Fruit fly (Drosophila melanogaster): ENCODE results near the gene CG14968.

The CG14968 gene

dm6 chr3L:3305430-3305829, 2.5 kb upstream of the CG14968 start (continued):
- TF ChIP-seq Vsx1 (GFP tag; optimal IDR thresholded peaks at IDR 0.05) (peak; percentile 11), zen2 (GFP tag; IDR thresholded peaks at IDR 0.05; ENCODE audit: partially characterized antibody) (no peak), Sox100B (GFP tag; optimal IDR thresholded peaks at IDR 0.05) (peak; percentile 9), Myb (GFP tag; optimal IDR thresholded peaks at IDR 0.05) (no peak), CG4707 (GFP tag; optimal IDR thresholded peaks at IDR 0.05) (peak; percentile 34), nerfin-2 (GFP tag; IDR thresholded peaks at IDR 0.05; ENCODE audit: partially characterized antibody) (no peak), YL-1 (GFP tag; optimal IDR thresholded peaks at IDR 0.05) (no peak), lab (GFP tag; optimal IDR thresholded peaks at IDR 0.05) (peak; percentile 77), CG1233 (GFP tag; optimal IDR thresholded peaks at IDR 0.05) (no peak), h (optimal IDR thresholded peaks at IDR 0.05) (no peak), oc (tag; optimal IDR thresholded peaks at IDR 0.05) (peak; percentile 58), Drgx (GFP tag; IDR thresholded peaks at IDR 0.05) (no peak), nmo (GFP tag; optimal IDR thresholded peaks at IDR 0.05) (peak; percentile 8), trh (GFP tag; optimal IDR thresholded peaks at IDR 0.05) (peak; percentile 45), CG11504 (tag; optimal IDR thresholded peaks at IDR 0.05) (no peak), fd3F (GFP tag; optimal IDR thresholded peaks at IDR 0.05) (peak; percentile 42), ATbp (GFP tag; optimal IDR thresholded peaks at IDR 0.05) (peak; percentile 76), CG15514 (GFP tag; optimal IDR thresholded peaks at IDR 0.05) (peak; percentile 41), CG30431 (GFP tag; optimal IDR thresholded peaks at IDR 0.05) (peak; percentile 15), Hr78 (GFP tag; optimal IDR thresholded peaks at IDR 0.05) (no peak), zfh1 (GFP tag; IDR thresholded peaks at IDR 0.05) (peak; percentile 45; the same call in 1 of the 3 replicates), NK7.1 (GFP tag; optimal IDR thresholded peaks at IDR 0.05) (peak; percentile 19), pum (GFP tag; optimal IDR thresholded peaks at IDR 0.05) (no peak), sens-2 (GFP tag; IDR thresholded peaks at IDR 0.05) (no peak), CG3065 (GFP tag; optimal IDR thresholded peaks at IDR 0.05) (no peak), HLH54F (GFP tag; optimal IDR thresholded peaks at IDR 0.05) (peak; percentile 9), HmgZ (tag; optimal IDR thresholded peaks at IDR 0.05) (peak; percentile 28), dmrt99B (tag; optimal IDR thresholded peaks at IDR 0.05) (no peak), CG11085 (GFP tag; IDR thresholded peaks at IDR 0.05) (no peak), emc (GFP tag; optimal IDR thresholded peaks at IDR 0.05) (no peak), CG17186 (GFP tag; optimal IDR thresholded peaks at IDR 0.05) (peak; percentile 3), CG12659 (GFP tag; optimal IDR thresholded peaks at IDR 0.05) (peak; percentile 31), dysf (GFP tag; IDR thresholded peaks at IDR 0.05) (no peak), aop (GFP tag; IDR thresholded peaks at IDR 0.05) (no peak), CG13287 (GFP tag; IDR thresholded peaks at IDR 0.05; ENCODE audit: partially characterized antibody) (no peak), CG8089 (GFP tag; optimal IDR thresholded peaks at IDR 0.05) (peak; percentile 49), bsh (GFP tag; optimal IDR thresholded peaks at IDR 0.05) (peak in 1 of 2 experiments; percentile 83), Bdp1 (GFP tag; optimal IDR thresholded peaks at IDR 0.05) (peak; percentile 23), lbe (GFP tag; optimal IDR thresholded peaks at IDR 0.05) (no peak), CG9727 (GFP tag; optimal IDR thresholded peaks at IDR 0.05) (peak; percentile 44), CG18599 (GFP tag; optimal IDR thresholded peaks at IDR 0.05) (peak; percentile 6), CG1603 (tag; optimal IDR thresholded peaks at IDR 0.05) (peak; percentile 70), usp (GFP tag; optimal IDR thresholded peaks at IDR 0.05) (no peak), fd64A (GFP tag; optimal IDR thresholded peaks at IDR 0.05) (peak; percentile 67), Bgb (GFP tag; IDR thresholded peaks at IDR 0.05; ENCODE audit: partially characterized antibody) (no peak), CG9932 (GFP tag; IDR thresholded peaks at IDR 0.05) (no peak), Xrp1 (GFP tag; IDR thresholded peaks at IDR 0.05) (peak; percentile 46; the same call in 1 of the 2 replicates), CG10543 (GFP tag; optimal IDR thresholded peaks at IDR 0.05) (no peak), chinmo (GFP tag; IDR thresholded peaks at IDR 0.05; ENCODE audit: partially characterized antibody) (no peak), sens (GFP tag) (peak; percentile 92)

Data from whole organism, embryonic.